Worm (Caenorhabditis elegans): ENCODE data around the gene fbxa-61.

ce11 chrIII:1230672-1231071 is 8.2 kb upstream of the fbxa-61 start:
- no peak for TF ChIP-seq lin-13 (GFP tag; optimal IDR thresholded peaks at IDR 0.05)
- TF ChIP-seq fos-1 (tag; optimal IDR thresholded peaks at IDR 0.05), result no peak
- TF ChIP-seq nhr-6 (tag; optimal IDR thresholded peaks at IDR 0.05), result no peak
- no peak for TF ChIP-seq elt-3 (tag; optimal IDR thresholded peaks at IDR 0.05)
- TF ChIP-seq alr-1 (tag; optimal IDR thresholded peaks at IDR 0.05), result no peak
- TF ChIP-seq skn-1 (tag; optimal IDR thresholded peaks at IDR 0.05), result no peak
- TF ChIP-seq nhr-77 (tag; optimal IDR thresholded peaks at IDR 0.05), result no peak
- no peak for TF ChIP-seq mdl-1 (tag; optimal IDR thresholded peaks at IDR 0.05)
- TF ChIP-seq mab-5 (tag; optimal IDR thresholded peaks at IDR 0.05), result no peak
